Fruit fly (Drosophila melanogaster) whole organism, adult: ENCODE results near the gene danr.
"Not testable (repeated sequence)": the region's sequence is repeated elsewhere in the genome, so short reads cannot be mapped to it uniquely, and the experiment has no call there.

Experiments used
- CG11617 ChIP-seq: fragments of 200-800 bp; sonication (Bioruptor generic); optimal IDR thresholded peaks from 2 replicates; lab custom pipeline; 2017; ENCODE audit warnings: mild to moderate bottlenecking, missing biosample characterization, missing genetic modification reagents, missing genetic modification characterization
- CG12768 ChIP-seq: fragments of 200-800 bp; sonication (Bioruptor generic); optimal IDR thresholded peaks from 2 replicates; lab custom pipeline; 2017; ENCODE audit warnings: missing biosample characterization, missing genetic modification characterization, mild to moderate bottlenecking, moderate library complexity, missing genetic modification reagents
- CG14711 ChIP-seq: fragments of 200-800 bp; sonication (Bioruptor generic); optimal IDR thresholded peaks from 2 replicates; lab custom pipeline; 2018; ENCODE audit warnings: missing biosample characterization, mild to moderate bottlenecking, missing genetic modification characterization, moderate library complexity
- CG1620 ChIP-seq: fragments of 200-800 bp; sonication (Bioruptor generic); optimal IDR thresholded peaks from 2 replicates; lab custom pipeline; 2016; ENCODE audit warnings: missing biosample characterization, missing genetic modification characterization
- CG33017 ChIP-seq: fragments of 200-800 bp; sonication (Bioruptor generic); optimal IDR thresholded peaks from 2 replicates; lab custom pipeline; 2018; ENCODE audit warnings: missing biosample characterization, mild to moderate bottlenecking, missing genetic modification characterization, moderate library complexity
- CG5204 ChIP-seq: fragments of 200-800 bp; sonication (Bioruptor generic); optimal IDR thresholded peaks from 2 replicates; lab custom pipeline; 2016; ENCODE audit warnings: missing biosample characterization, missing genetic modification characterization
- CG7045 ChIP-seq: fragments of 200-800 bp; sonication (Bioruptor generic); optimal IDR thresholded peaks from 2 replicates; lab custom pipeline; 2017; ENCODE audit warnings: missing biosample characterization, mild to moderate bottlenecking, missing genetic modification characterization
- CG7101 ChIP-seq: fragments of 200-800 bp; sonication (Bioruptor generic); optimal IDR thresholded peaks from 2 replicates; lab custom pipeline; 2018; ENCODE audit warnings: missing biosample characterization, mild to moderate bottlenecking, missing genetic modification characterization, moderate library complexity
- Clk ChIP-seq: fragments of 200-800 bp; sonication (Bioruptor generic); optimal IDR thresholded peaks from 2 replicates; lab custom pipeline; 2017; ENCODE audit warnings: missing biosample characterization, missing genetic modification characterization
- Crg-1 ChIP-seq: fragments of 200-800 bp; sonication (Bioruptor generic); optimal IDR thresholded peaks from 2 replicates; lab custom pipeline; 2016; ENCODE audit warnings: missing biosample characterization, missing genetic modification characterization
- Hr96 ChIP-seq: fragments of 200-800 bp; sonication (Bioruptor generic); optimal IDR thresholded peaks from 2 replicates; lab custom pipeline; 2016; ENCODE audit warnings: missing biosample characterization, missing genetic modification characterization
- Mnt ChIP-seq: fragments of 200-800 bp; sonication (Bioruptor generic); optimal IDR thresholded peaks from 2 replicates; lab custom pipeline; 2016; ENCODE audit warnings: missing biosample characterization, mild to moderate bottlenecking, missing genetic modification characterization
- bab1 ChIP-seq: fragments of 200-800 bp; sonication (Bioruptor generic); optimal IDR thresholded peaks from 3 replicates; lab custom pipeline; 2019; ENCODE audit warnings: missing biosample characterization, mild to moderate bottlenecking, missing genetic modification characterization, moderate library complexity
- cic ChIP-seq: fragments of 200-800 bp; sonication (Bioruptor generic); optimal IDR thresholded peaks from 2 replicates; lab custom pipeline; 2017; ENCODE audit warnings: missing biosample characterization, mild to moderate bottlenecking, missing genetic modification characterization, moderate library complexity
- cnc ChIP-seq, 2 experiments: fragments of >200 bp; optimal IDR thresholded peaks; 2 replicates each; lab custom pipeline; 2017
- kay ChIP-seq: fragments of 200-800 bp; sonication (Bioruptor generic); peaks from one replicate; lab custom pipeline; 2016; ENCODE audit warnings: missing biosample characterization, missing genetic modification characterization, borderline replicate concordance
- ovo ChIP-seq: fragments of 200-800 bp; sonication (Bioruptor generic); optimal IDR thresholded peaks from 2 replicates; lab custom pipeline; 2016; ENCODE audit warnings: missing biosample characterization, missing genetic modification characterization
- pad ChIP-seq: fragments of 200-800 bp; sonication (Bioruptor generic); optimal IDR thresholded peaks from 3 replicates; lab custom pipeline; 2017; ENCODE audit warnings: missing biosample characterization, missing genetic modification characterization, mild to moderate bottlenecking, moderate library complexity, missing genetic modification reagents
- tj ChIP-seq: fragments of 200-800 bp; sonication (Bioruptor generic); optimal IDR thresholded peaks from 3 replicates; lab custom pipeline; 2017; ENCODE audit warnings: missing biosample characterization, mild to moderate bottlenecking, missing genetic modification characterization, moderate library complexity
- toe ChIP-seq: fragments of 200-800 bp; sonication (Bioruptor generic); optimal IDR thresholded peaks from 2 replicates; lab custom pipeline; 2016; ENCODE audit warnings: missing biosample characterization, missing genetic modification characterization

The danr gene

DNA sequence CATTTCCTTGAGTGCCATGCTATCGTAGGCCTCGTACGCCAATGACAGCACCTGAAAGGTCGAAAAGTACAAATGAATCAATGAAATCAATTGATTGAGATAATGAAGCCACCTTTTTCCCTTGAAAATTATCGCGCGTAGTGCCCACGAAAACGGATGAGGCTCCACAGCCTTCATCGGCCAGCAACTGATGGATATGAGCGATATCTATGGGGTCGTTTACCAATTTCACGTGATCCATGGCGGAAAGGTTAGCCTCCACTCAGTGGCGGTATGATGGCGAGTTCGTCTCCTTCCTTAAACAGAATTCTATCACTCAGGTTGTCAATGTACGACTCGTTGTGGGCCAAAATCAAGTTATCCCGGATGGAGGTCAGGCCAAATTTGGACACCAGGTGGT, 11.0 kb upstream of the danr start:
- TF ChIP-seq CG11617 (GFP tag; lab: Kevin White, UChicago): no peak
- no peak for TF ChIP-seq CG33017 (tag; lab: Kevin White, UChicago)
- TF ChIP-seq CG7045 (GFP tag; lab: Kevin White, UChicago): no peak
- no peak for TF ChIP-seq cnc (optimal IDR thresholded peaks at IDR 0.05; lab: Kevin White, UChicago)
- no peak for TF ChIP-seq CG12768 (GFP tag; lab: Kevin White, UChicago)
- no peak for TF ChIP-seq CG14711 (tag; lab: Kevin White, UChicago)
- no peak for TF ChIP-seq CG1620
- no peak for TF ChIP-seq pad (GFP tag; lab: Kevin White, UChicago)
- no peak for TF ChIP-seq Clk (GFP tag; lab: Kevin White, UChicago)
- TF ChIP-seq bab1 (GFP tag; lab: Kevin White, UChicago): no peak
- no peak for TF ChIP-seq tj
- no peak for TF ChIP-seq Hr96
- TF ChIP-seq cic: no peak
- no peak for TF ChIP-seq ovo (GFP tag; lab: Kevin White, UChicago)
- no peak for TF ChIP-seq kay (GFP tag; lab: Kevin White, UChicago)
- no peak for TF ChIP-seq CG7101 (tag; lab: Kevin White, UChicago)
- no peak for TF ChIP-seq toe (GFP tag; lab: Kevin White, UChicago)
- TF ChIP-seq Mnt: no peak
- no peak for TF ChIP-seq Crg-1 (GFP tag; lab: Kevin White, UChicago)

DNA sequence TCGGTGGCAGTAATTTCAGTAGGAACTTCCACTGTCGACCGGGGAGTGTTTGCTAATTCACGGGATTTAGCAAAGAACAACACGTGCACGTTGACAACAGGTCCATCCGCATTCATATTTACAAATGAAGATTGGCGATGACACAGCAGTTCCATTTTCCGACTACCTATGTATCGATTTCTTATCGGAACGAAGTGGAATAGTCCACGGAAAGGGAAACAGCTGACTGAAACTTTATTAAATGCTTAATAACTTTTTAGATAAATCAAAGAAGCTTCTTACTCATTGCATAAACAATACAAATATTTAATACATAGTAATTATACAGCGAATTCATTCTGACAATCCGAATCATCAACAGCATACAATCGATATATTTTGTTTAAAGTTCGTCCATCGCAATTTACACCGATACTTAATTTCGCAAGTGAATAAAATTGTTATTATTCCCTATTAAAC, 10.6 kb upstream of the danr start, which contains the start of the genes Mocs2A, Mocs2B and Clbn:
TSS of gene Mocs2A (minus strand) at position 129 of the 459 bp plus-strand sequence.
TSS of gene Mocs2B (minus strand) at position 129 of the 459 bp plus-strand sequence.
TSS of gene Clbn (plus strand) at position 272 of the 459 bp plus-strand sequence.
- no peak for TF ChIP-seq CG1620
- TF ChIP-seq CG11617 (GFP tag; lab: Kevin White, UChicago): no peak
- TF ChIP-seq pad (GFP tag; lab: Kevin White, UChicago): no peak
- no peak for TF ChIP-seq cic
- no peak for TF ChIP-seq CG7045 (GFP tag; lab: Kevin White, UChicago)
- TF ChIP-seq ovo (GFP tag; lab: Kevin White, UChicago): no peak
- no peak for TF ChIP-seq CG7101 (tag; lab: Kevin White, UChicago)
- TF ChIP-seq bab1 (GFP tag; lab: Kevin White, UChicago): no peak
- no peak for TF ChIP-seq tj
- TF ChIP-seq cnc (optimal IDR thresholded peaks at IDR 0.05; lab: Kevin White, UChicago): peak in 1 of 2 experiments; percentile 69
- no peak for TF ChIP-seq CG33017 (tag; lab: Kevin White, UChicago)
- peak; percentile 37 for TF ChIP-seq kay (GFP tag; lab: Kevin White, UChicago)
- TF ChIP-seq CG14711 (tag; lab: Kevin White, UChicago): peak; percentile 1
- TF ChIP-seq toe (GFP tag; lab: Kevin White, UChicago): peak; percentile 43
- peak; percentile 21 for TF ChIP-seq Hr96
- TF ChIP-seq Clk (GFP tag; lab: Kevin White, UChicago): no peak
- no peak for TF ChIP-seq CG12768 (GFP tag; lab: Kevin White, UChicago)
- peak; percentile 5 for TF ChIP-seq CG5204 (GFP tag; lab: Kevin White, UChicago)
- peak; percentile 43 for TF ChIP-seq Mnt
- no peak for TF ChIP-seq Crg-1 (GFP tag; lab: Kevin White, UChicago)

- TF ChIP-seq cnc (optimal IDR thresholded peaks at IDR 0.05; lab: Kevin White, UChicago); CG7101 (tag; lab: Kevin White, UChicago); kay (GFP tag; lab: Kevin White, UChicago): not testable (repeated sequence)
These were observed 6.8 kb upstream of the danr start, which contains the start of gene Bili for dm6 chr3R:25131042-25131441. Bili (plus strand) TSS chr3R:25131306.

DNA sequence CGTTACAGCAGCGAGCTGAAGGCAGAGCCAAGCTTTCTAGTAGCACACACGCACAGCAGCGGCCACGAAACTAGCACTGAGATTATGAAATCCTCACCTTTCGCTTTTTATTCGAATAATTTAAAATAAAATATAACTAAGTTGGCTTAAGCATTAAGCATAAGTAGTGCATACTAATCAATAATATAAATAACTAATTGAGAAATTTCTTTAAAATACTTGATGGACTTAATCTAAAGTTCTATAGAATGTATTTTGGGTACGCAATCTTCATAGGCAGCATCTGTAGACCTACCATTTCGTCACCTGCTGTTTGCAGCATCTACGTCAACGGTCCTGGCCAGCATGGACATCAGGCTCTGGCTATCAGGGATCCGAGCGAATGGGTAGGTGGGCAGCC, 14.5 kb downstream of the danr start:
- TF ChIP-seq Hr96: no peak
- no peak for TF ChIP-seq bab1 (GFP tag; lab: Kevin White, UChicago)
- no peak for TF ChIP-seq CG12768 (GFP tag; lab: Kevin White, UChicago)
- peak; percentile 70 for TF ChIP-seq kay (GFP tag; lab: Kevin White, UChicago)
- no peak for TF ChIP-seq CG7045 (GFP tag; lab: Kevin White, UChicago)
- no peak for TF ChIP-seq cnc (optimal IDR thresholded peaks at IDR 0.05; lab: Kevin White, UChicago)
- no peak for TF ChIP-seq CG33017 (tag; lab: Kevin White, UChicago)
- no peak for TF ChIP-seq Crg-1 (GFP tag; lab: Kevin White, UChicago)
- TF ChIP-seq CG14711 (tag; lab: Kevin White, UChicago): no peak
- TF ChIP-seq pad (GFP tag; lab: Kevin White, UChicago): no peak
- no peak for TF ChIP-seq CG1620
- no peak for TF ChIP-seq ovo (GFP tag; lab: Kevin White, UChicago)
- peak; percentile 11 for TF ChIP-seq CG7101 (tag; lab: Kevin White, UChicago)
- no peak for TF ChIP-seq CG5204 (GFP tag; lab: Kevin White, UChicago)
- no peak for TF ChIP-seq CG11617 (GFP tag; lab: Kevin White, UChicago)
- TF ChIP-seq Clk (GFP tag; lab: Kevin White, UChicago): no peak

DNA sequence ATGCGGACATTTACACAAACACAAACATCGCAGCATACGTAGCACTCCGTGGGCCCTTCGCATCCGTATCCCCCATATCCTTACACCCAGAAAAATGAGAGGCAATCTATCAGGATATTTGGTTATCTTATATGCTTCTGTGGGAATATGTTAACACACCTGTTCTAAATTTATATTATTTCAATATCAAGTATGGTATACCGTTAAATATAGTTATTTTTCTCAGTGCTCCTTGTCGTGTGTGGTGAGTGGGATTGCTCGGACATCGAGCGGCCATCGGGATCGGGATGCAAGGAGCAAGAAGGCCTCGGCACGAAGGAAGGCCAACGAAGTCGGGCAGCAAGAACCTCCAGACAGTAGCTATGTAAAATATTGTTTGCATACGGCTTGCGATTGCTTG, 23.6 kb downstream of the danr start:
- TF ChIP-seq toe (GFP tag; lab: Kevin White, UChicago) (no peak), Hr96 (no peak), ovo (GFP tag; lab: Kevin White, UChicago) (no peak), CG7045 (GFP tag; lab: Kevin White, UChicago) (no peak), cic (no peak), kay (GFP tag; lab: Kevin White, UChicago) (no peak), pad (GFP tag; lab: Kevin White, UChicago) (no peak), CG33017 (tag; lab: Kevin White, UChicago) (no peak), CG5204 (GFP tag; lab: Kevin White, UChicago) (no peak), CG1620 (no peak), CG11617 (GFP tag; lab: Kevin White, UChicago) (no peak), cnc (optimal IDR thresholded peaks at IDR 0.05; lab: Kevin White, UChicago) (no peak), CG12768 (GFP tag; lab: Kevin White, UChicago) (no peak), bab1 (GFP tag; lab: Kevin White, UChicago) (no peak), CG7101 (tag; lab: Kevin White, UChicago) (no peak), tj (no peak), Mnt (no peak), CG14711 (tag; lab: Kevin White, UChicago) (no peak), Crg-1 (GFP tag; lab: Kevin White, UChicago) (no peak)
